Worm (Caenorhabditis elegans): ENCODE measurements around the gene F17E9.5.

F17E9.5 gene

DNA sequence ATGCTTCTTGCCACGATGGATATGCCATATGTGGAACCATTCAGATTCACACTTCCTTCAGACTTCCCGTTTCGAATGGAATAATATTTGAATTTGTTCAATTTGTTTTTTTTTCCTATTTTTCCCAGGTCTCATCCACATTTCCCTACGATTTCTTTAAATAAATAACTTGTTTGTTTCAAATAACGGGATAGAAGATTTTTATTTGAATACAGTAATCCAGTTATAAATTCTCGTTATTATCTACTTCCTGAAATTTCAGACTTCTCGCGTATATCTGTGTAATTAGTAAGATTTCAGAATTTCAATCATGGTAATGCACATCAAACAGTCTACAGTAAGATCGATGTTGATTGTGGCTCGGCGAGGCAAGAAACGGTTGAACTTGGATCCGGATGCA lies 45.1 kb upstream of the F17E9.5 start, which contains the start of gene F35H10.5:
Gene F35H10.5 (plus strand): TSS at position 301 of the 400 bp plus-strand sequence.
- TF ChIP-seq nhr-85 (tag) (no peak), efl-1 (optimal IDR thresholded peaks at IDR 0.05) (no peak), efl-1 (GFP tag; optimal IDR thresholded peaks at IDR 0.05 in 1 of 2) (peak in 1 of 2 experiments; percentile 73), elt-3 (tag; optimal IDR thresholded peaks at IDR 0.05) (no peak), nhr-76 (tag; optimal IDR thresholded peaks at IDR 0.05) (no peak)

ce11 chrIV:8301925-8302324 lies 43.7 kb upstream of the F17E9.5 start:
- TF ChIP-seq tlp-1 (tag; optimal IDR thresholded peaks at IDR 0.05) = no peak
- no peak for TF ChIP-seq ces-1 (GFP tag; optimal IDR thresholded peaks at IDR 0.05)
- no peak for TF ChIP-seq sptf-1 (tag; optimal IDR thresholded peaks at IDR 0.05)
- no peak for TF ChIP-seq efl-3 (GFP tag; optimal IDR thresholded peaks at IDR 0.05)
- TF ChIP-seq jun-1 (tag; optimal IDR thresholded peaks at IDR 0.05) = no peak
- no peak for TF ChIP-seq lin-39 (tag; optimal IDR thresholded peaks at IDR 0.05)
- TF ChIP-seq blmp-1 (tag; optimal IDR thresholded peaks at IDR 0.05) = peak; percentile 71
- TF ChIP-seq ceh-8 (GFP tag; optimal IDR thresholded peaks at IDR 0.05) = no peak
- TF ChIP-seq zag-1 (tag; optimal IDR thresholded peaks at IDR 0.05) = no peak
- TF ChIP-seq sup-37 (GFP tag; optimal IDR thresholded peaks at IDR 0.05) = no peak
- TF ChIP-seq unc-86 (tag; optimal IDR thresholded peaks at IDR 0.05) = no peak
- TF ChIP-seq unc-130 (tag; optimal IDR thresholded peaks at IDR 0.05) = no peak
- no peak for TF ChIP-seq ceh-90 (tag; optimal IDR thresholded peaks at IDR 0.05)
- TF ChIP-seq ztf-4 (tag; optimal IDR thresholded peaks at IDR 0.05) = no peak
- no peak for TF ChIP-seq unc-30 (tag; optimal IDR thresholded peaks at IDR 0.05)
- peak; percentile 66 for TF ChIP-seq nhr-20 (tag; optimal IDR thresholded peaks at IDR 0.05)
- TF ChIP-seq ets-5 (GFP tag; IDR thresholded peaks at IDR 0.05) = no peak
- TF ChIP-seq C16A3.4 (tag; optimal IDR thresholded peaks at IDR 0.05) = no peak
- TF ChIP-seq ceh-82 (tag; optimal IDR thresholded peaks at IDR 0.05) = peak in 1 of 3 experiments; percentile 30
- TF ChIP-seq snu-23 (GFP tag; optimal IDR thresholded peaks at IDR 0.05) = peak; percentile 77
- TF ChIP-seq ama-1 (optimal IDR thresholded peaks at IDR 0.05) = no peak
- TF ChIP-seq aly-2 (tag; optimal IDR thresholded peaks at IDR 0.05) = no peak
- TF ChIP-seq lin-35 (GFP tag; optimal IDR thresholded peaks at IDR 0.05) = peak; percentile 5 to 59
- TF ChIP-seq nhr-77 (tag; optimal IDR thresholded peaks at IDR 0.05) = peak; percentile 14
- peak; percentile 76 for TF ChIP-seq lin-14 (GFP tag; optimal IDR thresholded peaks at IDR 0.05)
- peak; percentile 47 for TF ChIP-seq nhr-71 (tag; optimal IDR thresholded peaks at IDR 0.05)
- TF ChIP-seq skn-1 (tag; optimal IDR thresholded peaks at IDR 0.05) = no peak
- TF ChIP-seq elt-3 (tag; optimal IDR thresholded peaks at IDR 0.05) = peak in 4 of 6 experiments; percentile 17 to 65 (median 36)
- TF ChIP-seq tbx-2 (tag; optimal IDR thresholded peaks at IDR 0.05) = peak; percentile 27
- TF ChIP-seq hlh-17 (GFP tag; optimal IDR thresholded peaks at IDR 0.05; ENCODE audit: borderline replicate concordance) = no peak
- peak; percentile 63 for TF ChIP-seq grh-1 (GFP tag; IDR thresholded peaks at IDR 0.05)
- TF ChIP-seq mdl-1 (tag; optimal IDR thresholded peaks at IDR 0.05) = no peak
- no peak for TF ChIP-seq elt-2 (tag; optimal IDR thresholded peaks at IDR 0.05)
- TF ChIP-seq nhr-237 (tag; optimal IDR thresholded peaks at IDR 0.05) = no peak
- TF ChIP-seq fkh-10 (GFP tag; optimal IDR thresholded peaks at IDR 0.05) = no peak
- no peak for TF ChIP-seq nhr-84 (tag; optimal IDR thresholded peaks at IDR 0.05)
- TF ChIP-seq efl-1 (optimal IDR thresholded peaks at IDR 0.05) = peak; percentile 16 to 51
- TF ChIP-seq efl-1 (GFP tag; optimal IDR thresholded peaks at IDR 0.05 in 1 of 2) = peak; percentile 2 to 93
- TF ChIP-seq nhr-12 (tag; optimal IDR thresholded peaks at IDR 0.05) = no peak
- TF ChIP-seq nhr-19 (GFP tag; conservative IDR thresholded peaks at IDR 0.05) = 0 out of 2 replicates have a peak, but pooled peaks have one; percentile 32
- no peak for TF ChIP-seq ceh-63 (GFP tag; optimal IDR thresholded peaks at IDR 0.05)
- TF ChIP-seq lsy-2 (tag; optimal IDR thresholded peaks at IDR 0.05) = peak in 1 of 2 experiments; percentile 45
- no peak for TF ChIP-seq fkh-8 (tag; optimal IDR thresholded peaks at IDR 0.05)
- TF ChIP-seq fkh-4 (tag; optimal IDR thresholded peaks at IDR 0.05; ENCODE audit: borderline replicate concordance) = no peak
- TF ChIP-seq hpl-2 (GFP tag; optimal IDR thresholded peaks at IDR 0.05) = no peak
- TF ChIP-seq unc-62 (GFP tag; optimal IDR thresholded peaks at IDR 0.05) = no peak
- no peak for TF ChIP-seq pag-3 (tag; optimal IDR thresholded peaks at IDR 0.05; ENCODE audit: borderline replicate concordance, insufficient read depth)
- no peak for TF ChIP-seq mab-9 (GFP tag; IDR thresholded peaks at IDR 0.05)
- TF ChIP-seq mef-2 (tag; optimal IDR thresholded peaks at IDR 0.05) = no peak
- TF ChIP-seq egl-13 (tag; optimal IDR thresholded peaks at IDR 0.05) = no peak
